Worm (Caenorhabditis elegans) whole organism, L1 larva: Measurements from ENCODE around the gene C05B5.16.

Experiments
- C04F5.9 ChIP-seq: sonication (generic microtip); optimal IDR thresholded peaks from 2 replicates; lab custom pipeline; 2016; ENCODE audit warnings: missing genetic modification characterization, missing compliant biosample characterization
- C16A3.4 ChIP-seq: fragments of 150-350 bp; optimal IDR thresholded peaks from 2 replicates; lab custom pipeline; 2014; ENCODE audit warnings: missing biosample characterization, missing genetic modification characterization
- Y116A8C.19 ChIP-seq: sonication (generic microtip); optimal IDR thresholded peaks from 2 replicates; lab custom pipeline; 2016; ENCODE audit warnings: missing compliant biosample characterization, missing genetic modification characterization, borderline replicate concordance
- aly-2 ChIP-seq: fragments of 150-350 bp; optimal IDR thresholded peaks from 2 replicates; lab custom pipeline; 2014; ENCODE audit warnings: missing biosample characterization, missing genetic modification characterization
- ama-1 ChIP-seq: fragments of 150-350 bp; optimal IDR thresholded peaks from 2 replicates; lab custom pipeline; 2014
- blmp-1 ChIP-seq: fragments of 150-350 bp; optimal IDR thresholded peaks from 2 replicates; lab custom pipeline; 2014; ENCODE audit warnings: missing biosample characterization, missing genetic modification characterization
- ceh-8 ChIP-seq: fragments of 200-800 bp; sonication (Bioruptor generic); optimal IDR thresholded peaks from 2 replicates; lab custom pipeline; 2018; ENCODE audit warnings: mild to moderate bottlenecking, missing genetic modification characterization, moderate library complexity, missing compliant biosample characterization
- ceh-82 ChIP-seq, 3 experiments: fragments of 150-350 bp in 1 of 3; sonication (generic microtip) in 2 of 3; optimal IDR thresholded peaks; 2 replicates each; lab custom pipeline; 2014 to 2017; ENCODE audit warnings: missing biosample characterization in 3 of 3, missing genetic modification characterization in 3 of 3
- ceh-88 ChIP-seq: fragments of 200-800 bp; sonication (Bioruptor generic); IDR thresholded peaks from 2 replicates; pipeline ENCODE4 v1.3.6; 2022; ENCODE audit warnings: missing genetic modification characterization, missing compliant biosample characterization
- ces-1 ChIP-seq: fragments of 150-350 bp; optimal IDR thresholded peaks from 2 replicates; lab custom pipeline; 2014; ENCODE audit warnings: missing biosample characterization, missing genetic modification reagents, missing genetic modification characterization
- efl-3 ChIP-seq: fragments of 200-800 bp; sonication (Bioruptor generic); optimal IDR thresholded peaks from 2 replicates; lab custom pipeline; 2018; ENCODE audit warnings: mild to moderate bottlenecking, missing genetic modification characterization, missing compliant biosample characterization
- elt-2 ChIP-seq: sonication (generic microtip); optimal IDR thresholded peaks from 2 replicates; lab custom pipeline; 2016; ENCODE audit warnings: missing genetic modification characterization, mild to moderate bottlenecking, inconsistent platforms, missing compliant biosample characterization, missing genetic modification reagents
- elt-3 ChIP-seq, 6 experiments: fragments of 150-350 bp in 1 of 6; sonication (generic microtip); optimal IDR thresholded peaks; 2 replicates each; lab custom pipeline; 2017 to 2018; ENCODE audit warnings: missing biosample characterization in 6 of 6, missing genetic modification characterization in 6 of 6, inconsistent platforms in 1 of 6
- fkh-10 ChIP-seq: sonication (generic microtip); optimal IDR thresholded peaks from 2 replicates; lab custom pipeline; 2017; ENCODE audit warnings: missing biosample characterization, missing genetic modification reagents, missing genetic modification characterization
- fkh-4 ChIP-seq: sonication (generic microtip); optimal IDR thresholded peaks from 2 replicates; lab custom pipeline; 2016; ENCODE audit warnings: missing compliant biosample characterization, missing genetic modification characterization, borderline replicate concordance
- fkh-8 ChIP-seq: sonication (generic microtip); optimal IDR thresholded peaks from 2 replicates; lab custom pipeline; 2016; ENCODE audit warnings: mild to moderate bottlenecking, missing genetic modification characterization, missing compliant biosample characterization
- grh-1 ChIP-seq: fragments of 200-800 bp; sonication (Bioruptor generic); IDR thresholded peaks from 2 replicates; pipeline ENCODE4 v1.3.6; 2022; ENCODE audit warnings: missing genetic modification reagents, missing genetic modification characterization, missing compliant biosample characterization
- hlh-17 ChIP-seq: fragments of 200-800 bp; sonication (Bioruptor generic); optimal IDR thresholded peaks from 2 replicates; lab custom pipeline; 2018; ENCODE audit warnings: missing genetic modification characterization, mild to moderate bottlenecking, missing compliant biosample characterization, moderate library complexity, borderline replicate concordance
- hpl-2 ChIP-seq: fragments of 150-350 bp; optimal IDR thresholded peaks from 2 replicates; lab custom pipeline; 2014; ENCODE audit warnings: missing biosample characterization, missing genetic modification reagents, missing genetic modification characterization
- isw-1 ChIP-seq: fragments of 200-800 bp; sonication (Bioruptor generic); IDR thresholded peaks from 2 replicates; pipeline ENCODE4 v1.3.6; 2022; ENCODE audit warnings: missing genetic modification characterization, missing compliant biosample characterization
- lin-14 ChIP-seq: fragments of 200-800 bp; sonication (Bioruptor generic); optimal IDR thresholded peaks from 2 replicates; lab custom pipeline; 2018; ENCODE audit warnings: mild to moderate bottlenecking, missing genetic modification characterization, moderate library complexity, missing compliant biosample characterization
- lin-15B ChIP-seq: fragments of 150-350 bp; sonication (generic microtip); optimal IDR thresholded peaks from 3 replicates; lab custom pipeline; 2014; ENCODE audit warnings: missing biosample characterization, missing genetic modification characterization
- lin-39 ChIP-seq: fragments of 150-350 bp; optimal IDR thresholded peaks from 2 replicates; lab custom pipeline; 2014; ENCODE audit warnings: missing biosample characterization, missing genetic modification reagents, missing genetic modification characterization
- mef-2 ChIP-seq: fragments of 150-350 bp; optimal IDR thresholded peaks from 2 replicates; lab custom pipeline; 2014; ENCODE audit warnings: missing biosample characterization, missing genetic modification characterization
- mep-1 ChIP-seq: fragments of 150-350 bp; optimal IDR thresholded peaks from 2 replicates; lab custom pipeline; 2014; ENCODE audit warnings: missing biosample characterization, missing genetic modification characterization
- nhr-12 ChIP-seq: sonication (generic microtip); optimal IDR thresholded peaks from 2 replicates; lab custom pipeline; 2017; ENCODE audit warnings: missing biosample characterization, missing genetic modification characterization
- nhr-20 ChIP-seq: sonication (generic microtip); optimal IDR thresholded peaks from 2 replicates; lab custom pipeline; 2016; ENCODE audit warnings: mild to moderate bottlenecking, missing genetic modification characterization, missing compliant biosample characterization
- nhr-237 ChIP-seq: fragments of 150-350 bp; optimal IDR thresholded peaks from 2 replicates; lab custom pipeline; 2014; ENCODE audit warnings: missing biosample characterization, missing genetic modification characterization
- nhr-28 ChIP-seq: fragments of 150-350 bp; optimal IDR thresholded peaks from 2 replicates; lab custom pipeline; 2014; ENCODE audit warnings: missing biosample characterization, missing genetic modification characterization
- nhr-47 ChIP-seq: sonication (generic microtip); optimal IDR thresholded peaks from 2 replicates; lab custom pipeline; 2016; ENCODE audit warnings: mild to moderate bottlenecking, missing genetic modification characterization, moderate library complexity, missing compliant biosample characterization
- nhr-76 ChIP-seq: sonication (generic microtip); optimal IDR thresholded peaks from 2 replicates; lab custom pipeline; 2017; ENCODE audit warnings: missing biosample characterization, missing genetic modification characterization
- nhr-84 ChIP-seq: sonication (generic microtip); optimal IDR thresholded peaks from 2 replicates; lab custom pipeline; 2017; ENCODE audit warnings: missing biosample characterization, missing genetic modification characterization
- pag-3 ChIP-seq: sonication (generic microtip); optimal IDR thresholded peaks from 2 replicates; lab custom pipeline; 2017; ENCODE audit warnings: missing genetic modification characterization, mild to moderate bottlenecking, missing compliant biosample characterization, antibody characterized with exemption, borderline replicate concordance; ENCODE audit not compliant: insufficient read depth
- pax-3 ChIP-seq: fragments of 200-800 bp; sonication (Bioruptor generic); optimal IDR thresholded peaks from 2 replicates; lab custom pipeline; 2018; ENCODE audit warnings: mild to moderate bottlenecking, missing genetic modification characterization, moderate library complexity, missing compliant biosample characterization
- pqm-1 ChIP-seq: sonication (generic microtip); optimal IDR thresholded peaks from 3 replicates; lab custom pipeline; 2017; ENCODE audit warnings: missing biosample characterization, missing genetic modification characterization
- rnt-1 ChIP-seq: sonication (generic microtip); optimal IDR thresholded peaks from 2 replicates; lab custom pipeline; 2016; ENCODE audit warnings: mild to moderate bottlenecking, missing genetic modification characterization, moderate library complexity, missing compliant biosample characterization
- skn-1 ChIP-seq: fragments of 150-350 bp; optimal IDR thresholded peaks from 2 replicates; lab custom pipeline; 2014; ENCODE audit warnings: missing biosample characterization, missing genetic modification characterization
- snpc-4 ChIP-seq: fragments of 150-350 bp; optimal IDR thresholded peaks from 2 replicates; lab custom pipeline; 2014; ENCODE audit warnings: missing biosample characterization, missing genetic modification characterization
- snu-23 ChIP-seq: sonication (generic microtip); optimal IDR thresholded peaks from 2 replicates; lab custom pipeline; 2016; ENCODE audit warnings: missing genetic modification characterization, missing compliant biosample characterization
- sox-4 ChIP-seq: sonication (generic microtip); optimal IDR thresholded peaks from 2 replicates; lab custom pipeline; 2016; ENCODE audit warnings: missing genetic modification characterization, missing compliant biosample characterization
- sptf-1 ChIP-seq: fragments of 150-350 bp; optimal IDR thresholded peaks from 2 replicates; lab custom pipeline; 2014; ENCODE audit warnings: missing biosample characterization, missing genetic modification characterization
- swsn-7 ChIP-seq: sonication (generic microtip); optimal IDR thresholded peaks from 2 replicates; lab custom pipeline; 2016; ENCODE audit warnings: missing genetic modification characterization, missing compliant biosample characterization
- unc-86 ChIP-seq: sonication (generic microtip); optimal IDR thresholded peaks from 2 replicates; lab custom pipeline; 2016; ENCODE audit warnings: missing genetic modification characterization, missing compliant biosample characterization
- vab-15 ChIP-seq: sonication (generic microtip); optimal IDR thresholded peaks from 2 replicates; lab custom pipeline; 2017; ENCODE audit warnings: missing genotype, mild to moderate bottlenecking, missing genetic modification characterization, missing compliant biosample characterization
- xbp-1 ChIP-seq: sonication (generic microtip); optimal IDR thresholded peaks from 2 replicates; lab custom pipeline; 2016; ENCODE audit warnings: missing genetic modification characterization, missing compliant biosample characterization

Gene C05B5.16

ce11 chrIII:9988352-9988751 lies 23.9 kb upstream of the C05B5.16 start, which contains the start of gene C05B5.1:
Gene C05B5.1, minus strand, starts transcription at chrIII:9988452.
- no peak for TF ChIP-seq vab-15
- TF ChIP-seq fkh-8 (tag; lab: Kevin White, UChicago): no peak
- no peak for TF ChIP-seq elt-2 (tag; lab: Kevin White, UChicago)
- TF ChIP-seq nhr-20 (tag; lab: Kevin White, UChicago): no peak
- no peak for TF ChIP-seq Y116A8C.19
- no peak for TF ChIP-seq pax-3
- no peak for TF ChIP-seq nhr-76 (tag; lab: Kevin White, UChicago)
- TF ChIP-seq sox-4 (tag; lab: Kevin White, UChicago): no peak
- TF ChIP-seq mep-1 (tag; lab: Kevin White, UChicago): no peak
- TF ChIP-seq elt-3 (tag; optimal IDR thresholded peaks at IDR 0.05; lab: Kevin White, UChicago): no peak
- TF ChIP-seq mef-2 (tag; lab: Kevin White, UChicago): no peak
- TF ChIP-seq nhr-47 (tag; lab: Kevin White, UChicago): no peak
- no peak for TF ChIP-seq hpl-2 (GFP tag; lab: Kevin White, UChicago)
- no peak for TF ChIP-seq ceh-88
- no peak for TF ChIP-seq pqm-1 (tag; lab: Kevin White, UChicago)
- TF ChIP-seq blmp-1 (tag; lab: Kevin White, UChicago): no peak

- TF ChIP-seq lin-39 (tag; lab: Kevin White, UChicago) (no peak), lin-15B (tag; lab: Kevin White, UChicago) (no peak), blmp-1 (tag; lab: Kevin White, UChicago) (peak; percentile 82), rnt-1 (peak; percentile 14), mep-1 (tag; lab: Kevin White, UChicago) (peak; percentile 3), unc-86 (tag; lab: Kevin White, UChicago) (no peak), lin-14 (peak; percentile 74), snu-23 (no peak)
These were observed 20.9 kb upstream of the C05B5.16 start for ce11 chrIII:9991324-9991723.

ce11 chrIII:9993535-9993934 lies 18.7 kb upstream of the C05B5.16 start, which contains the start of gene C05B5.4:
Gene C05B5.4, plus strand, starts transcription at chrIII:9993885.
- TF ChIP-seq fkh-10 (GFP tag; lab: Kevin White, UChicago) (no peak), efl-3 (GFP tag; lab: Kevin White, UChicago) (no peak), ceh-8 (GFP tag; lab: Kevin White, UChicago) (no peak), isw-1 (GFP tag; lab: Robert Waterston, UW) (no peak), nhr-237 (tag; lab: Kevin White, UChicago) (no peak), elt-2 (tag; lab: Kevin White, UChicago) (no peak), C16A3.4 (tag; lab: Kevin White, UChicago) (no peak), mep-1 (tag; lab: Kevin White, UChicago) (no peak), lin-39 (tag; lab: Kevin White, UChicago) (no peak), nhr-47 (tag; lab: Kevin White, UChicago) (no peak), pqm-1 (tag; lab: Kevin White, UChicago) (no peak), nhr-84 (no peak), nhr-12 (tag; lab: Kevin White, UChicago) (no peak), snpc-4 (no peak), ama-1 (no peak), nhr-28 (no peak)

- TF ChIP-seq efl-3 (GFP tag; lab: Kevin White, UChicago) (no peak), aly-2 (tag; lab: Kevin White, UChicago) (no peak), ceh-82 (tag; optimal IDR thresholded peaks at IDR 0.05; lab: Kevin White, UChicago) (no peak), isw-1 (GFP tag; lab: Robert Waterston, UW) (no peak), skn-1 (tag; lab: Kevin White, UChicago) (no peak), sptf-1 (tag; lab: Kevin White, UChicago) (no peak), ces-1 (GFP tag; lab: Kevin White, UChicago) (no peak), swsn-7 (no peak), grh-1 (GFP tag; lab: Robert Waterston, UW) (no peak), rnt-1 (no peak), sox-4 (tag; lab: Kevin White, UChicago) (no peak), pax-3 (no peak), C04F5.9 (no peak), xbp-1 (tag; lab: Kevin White, UChicago) (no peak), pag-3 (tag; lab: Kevin White, UChicago) (no peak), nhr-76 (tag; lab: Kevin White, UChicago) (no peak), elt-3 (tag; optimal IDR thresholded peaks at IDR 0.05; lab: Kevin White, UChicago) (no peak), hlh-17 (no peak), ceh-88 (no peak), fkh-4 (tag; lab: Kevin White, UChicago) (no peak)
These were observed 14.3 kb upstream of the C05B5.16 start, which contains the start of gene pqn-8 for ce11 chrIII:9997890-9998289. Gene pqn-8, minus strand, starts transcription at chrIII:9997990.
